Worm (Caenorhabditis elegans): ENCODE results near the gene fat-7.

DNA sequence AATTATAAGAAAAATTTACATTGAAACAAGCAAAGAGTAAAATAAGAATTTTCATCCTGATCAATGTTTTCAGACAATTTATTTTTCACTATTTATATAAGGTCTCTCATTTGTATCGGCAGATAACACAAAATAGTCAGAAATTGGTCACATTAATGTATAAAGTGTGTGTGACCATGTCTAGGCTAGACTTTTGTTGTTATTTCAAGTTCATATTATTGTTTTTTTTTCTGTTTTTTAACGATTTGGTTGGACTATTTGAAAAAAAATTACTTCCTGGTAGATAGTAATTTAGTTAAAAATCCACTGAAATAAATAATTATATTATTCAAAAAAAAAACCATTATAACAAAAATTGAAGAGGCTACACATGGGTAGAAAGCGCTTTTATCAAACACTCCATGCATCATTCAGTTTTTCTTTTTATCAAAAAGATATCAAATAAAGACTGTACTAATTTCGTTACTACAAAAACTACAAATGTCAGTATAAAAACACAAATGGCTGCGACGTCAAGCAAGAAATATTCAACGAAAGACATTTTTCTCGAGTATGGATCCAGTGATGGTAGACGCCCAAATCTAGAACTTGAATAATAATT lies 7.6 kb downstream of the fat-7 start, which contains the start of gene ugt-37:
- TF ChIP-seq drap-1 (GFP tag; optimal IDR thresholded peaks at IDR 0.05) (no peak), pha-4 (tag; optimal IDR thresholded peaks at IDR 0.05) (no peak), ceh-43 (GFP tag; optimal IDR thresholded peaks at IDR 0.05) (no peak), elt-3 (tag; optimal IDR thresholded peaks at IDR 0.05) (no peak), nhr-28 (tag; optimal IDR thresholded peaks at IDR 0.05) (no peak), snpc-4 (tag; optimal IDR thresholded peaks at IDR 0.05) (no peak), nhr-237 (tag; optimal IDR thresholded peaks at IDR 0.05) (no peak), unc-39 (tag; optimal IDR thresholded peaks at IDR 0.05) (no peak), nhr-2 (tag; optimal IDR thresholded peaks at IDR 0.05) (no peak), lin-32 (GFP tag; optimal IDR thresholded peaks at IDR 0.05) (no peak), nhr-76 (tag; optimal IDR thresholded peaks at IDR 0.05) (no peak), hlh-1 (tag; optimal IDR thresholded peaks at IDR 0.05) (no peak), unc-62 (GFP tag; optimal IDR thresholded peaks at IDR 0.05) (no peak)

All from whole organism, mixed stage, embryonic.